Fruit fly (Drosophila melanogaster): ENCODE measurements around the gene C3G.

The C3G gene

dm6 chrX:6800726-6801296 lies 2.6 kb downstream of the C3G start (continued):
- TF ChIP-seq CG9797 (GFP tag; optimal IDR thresholded peaks at IDR 0.05), result no peak
- TF ChIP-seq CG2129 (GFP tag; IDR thresholded peaks at IDR 0.05; ENCODE audit: partially characterized antibody), result no peak
- TF ChIP-seq bigmax (GFP tag; optimal IDR thresholded peaks at IDR 0.05), result no peak
- no peak for TF ChIP-seq Bteb2 (GFP tag; optimal IDR thresholded peaks at IDR 0.05)
- TF ChIP-seq peb (GFP tag; IDR thresholded peaks at IDR 0.05), result no peak
- TF ChIP-seq CG11696 (GFP tag; IDR thresholded peaks at IDR 0.05), result peak; percentile 89
- TF ChIP-seq Opbp (GFP tag; IDR thresholded peaks at IDR 0.05; ENCODE audit: partially characterized antibody), result no peak
- TF ChIP-seq D19B (GFP tag; optimal IDR thresholded peaks at IDR 0.05), result no peak
- no peak for TF ChIP-seq CG16779 (GFP tag; IDR thresholded peaks at IDR 0.05)
- TF ChIP-seq NfI (GFP tag; optimal IDR thresholded peaks at IDR 0.05), result peak; percentile 29
- TF ChIP-seq Oaz (GFP tag; IDR thresholded peaks at IDR 0.05), result no peak
- TF ChIP-seq crc (GFP tag; optimal IDR thresholded peaks at IDR 0.05), result no peak
- no peak for TF ChIP-seq CG9437 (GFP tag; optimal IDR thresholded peaks at IDR 0.05)
- TF ChIP-seq CG12744 (GFP tag; optimal IDR thresholded peaks at IDR 0.05), result no peak
- no peak for TF ChIP-seq toy (GFP tag; IDR thresholded peaks at IDR 0.05)
- TF ChIP-seq CG11723 (GFP tag; optimal IDR thresholded peaks at IDR 0.05), result no peak
- no peak for TF ChIP-seq gsb-n (tag; optimal IDR thresholded peaks at IDR 0.05)
- TF ChIP-seq CG8359 (GFP tag; optimal IDR thresholded peaks at IDR 0.05; ENCODE audit: borderline replicate concordance), result no peak
- TF ChIP-seq inv (GFP tag; IDR thresholded peaks at IDR 0.05; ENCODE audit: partially characterized antibody), result no peak
- TF ChIP-seq CG6854 (GFP tag; optimal IDR thresholded peaks at IDR 0.05), result no peak
- TF ChIP-seq CG6175 (GFP tag; IDR thresholded peaks at IDR 0.05), result 0 out of 3 replicates have a peak, but pooled peaks have one; percentile 17
- TF ChIP-seq CG4820 (GFP tag; optimal IDR thresholded peaks at IDR 0.05), result peak; percentile 6
- TF ChIP-seq HLH54F (GFP tag; optimal IDR thresholded peaks at IDR 0.05), result no peak
- no peak for TF ChIP-seq CG10321 (GFP tag; IDR thresholded peaks at IDR 0.05)
- TF ChIP-seq ken (GFP tag; IDR thresholded peaks at IDR 0.05), result 0 out of 3 replicates have a peak, but pooled peaks have one; percentile 19
- no peak for TF ChIP-seq Kr (GFP tag; optimal IDR thresholded peaks at IDR 0.05)
- peak; percentile 7 for TF ChIP-seq caup (GFP tag; optimal IDR thresholded peaks at IDR 0.05; ENCODE audit: severe bottlenecking)
- no peak for TF ChIP-seq wek (GFP tag; optimal IDR thresholded peaks at IDR 0.05)
- peak; percentile 17 for TF ChIP-seq ATbp (GFP tag; optimal IDR thresholded peaks at IDR 0.05)
- no peak for TF ChIP-seq dm (GFP tag; optimal IDR thresholded peaks at IDR 0.05)
- no peak for TF ChIP-seq jing (GFP tag; optimal IDR thresholded peaks at IDR 0.05)
- TF ChIP-seq gsb (GFP tag; IDR thresholded peaks at IDR 0.05), result no peak
- TF ChIP-seq lmd (GFP tag; IDR thresholded peaks at IDR 0.05), result peak; percentile 30; the same call in 1 of the 2 replicates
- TF ChIP-seq CG14441 (GFP tag; IDR thresholded peaks at IDR 0.05), result peak; percentile 23; the same call in 1 of the 2 replicates
- no peak for TF ChIP-seq CG7271 (tag; optimal IDR thresholded peaks at IDR 0.05)
- peak; percentile 94 for TF ChIP-seq GATAe (GFP tag; conservative IDR thresholded peaks at IDR 0.05)
- peak; percentile 48 for TF ChIP-seq CG6689 (GFP tag; IDR thresholded peaks at IDR 0.05)
- peak; percentile 23; the same call in 1 of the 2 replicates for TF ChIP-seq Bgb (GFP tag; IDR thresholded peaks at IDR 0.05; ENCODE audit: partially characterized antibody)
- TF ChIP-seq CG4360 (GFP tag; IDR thresholded peaks at IDR 0.05), result no peak
- TF ChIP-seq hb (GFP tag; IDR thresholded peaks at IDR 0.05; ENCODE audit: partially characterized antibody), result no peak
- no peak for TF ChIP-seq CG7357 (GFP tag; IDR thresholded peaks at IDR 0.05)
- no peak for TF ChIP-seq cato (GFP tag; optimal IDR thresholded peaks at IDR 0.05; ENCODE audit: borderline replicate concordance)
- peak; percentile 11 for TF ChIP-seq CG12219 (GFP tag; optimal IDR thresholded peaks at IDR 0.05)
- TF ChIP-seq gfzf (GFP tag; optimal IDR thresholded peaks at IDR 0.05), result no peak
- no peak for TF ChIP-seq ewg (GFP tag; optimal IDR thresholded peaks at IDR 0.05)
- TF ChIP-seq CG6683 (GFP tag; optimal IDR thresholded peaks at IDR 0.05), result peak; percentile 24
- no peak for TF ChIP-seq CG7963 (GFP tag; IDR thresholded peaks at IDR 0.05; ENCODE audit: partially characterized antibody)
- TF ChIP-seq MESR4 (GFP tag; optimal IDR thresholded peaks at IDR 0.05), result no peak
- no peak for TF ChIP-seq Neu2 (GFP tag; optimal IDR thresholded peaks at IDR 0.05; ENCODE audit: borderline replicate concordance)

All from whole organism, embryonic.